Worm (Caenorhabditis elegans) whole organism, young adult: ENCODE data around the gene H01G02.4.

ENCODE experiments used
- F23B12.7 ChIP-seq: sonication (generic microtip); optimal IDR thresholded peaks from 2 replicates; lab custom pipeline; 2017; ENCODE audit warnings: missing genetic modification characterization, mild to moderate bottlenecking, missing compliant biosample characterization, antibody characterized with exemption, moderate library complexity; ENCODE audit not compliant: insufficient read depth
- F49E8.2 ChIP-seq: sonication (generic microtip); optimal IDR thresholded peaks from 3 replicates; lab custom pipeline; 2017; ENCODE audit warnings: missing genetic modification characterization, mild to moderate bottlenecking, missing compliant biosample characterization, antibody characterized with exemption, moderate library complexity; ENCODE audit not compliant: insufficient read depth
- F57A8.1 ChIP-seq: fragments of 200-800 bp; sonication (Bioruptor generic); optimal IDR thresholded peaks from 2 replicates; lab custom pipeline; 2018; ENCODE audit warnings: mild to moderate bottlenecking, missing genetic modification characterization, moderate library complexity, missing compliant biosample characterization
- F57C9.4 ChIP-seq: sonication (generic microtip); optimal IDR thresholded peaks from 2 replicates; lab custom pipeline; 2017; ENCODE audit warnings: mild to moderate bottlenecking, missing genetic modification characterization, missing compliant biosample characterization
- Y95B8A.8 ChIP-seq: fragments of 200-800 bp; sonication (Bioruptor generic); IDR thresholded peaks from 2 replicates; pipeline ENCODE4 v1.3.6; 2022; ENCODE audit warnings: missing genetic modification reagents, missing genetic modification characterization, missing compliant biosample characterization
- ZK185.1 ChIP-seq: sonication (generic microtip); optimal IDR thresholded peaks from 2 replicates; lab custom pipeline; 2016; ENCODE audit warnings: mild to moderate bottlenecking, missing genetic modification characterization, missing compliant biosample characterization; ENCODE audit not compliant: poor library complexity, severe bottlenecking
- ama-1 ChIP-seq, 3 experiments: fragments of 150-350 bp in 1 of 3; sonication (generic microtip) in 2 of 3; optimal IDR thresholded peaks; 2 replicates each; lab custom pipeline; 2014 to 2018; ENCODE audit warnings: missing biosample characterization in 2 of 3, missing genetic modification characterization in 2 of 3, missing genetic modification reagents in 2 of 3
- attf-5 ChIP-seq: fragments of 200-800 bp; sonication (Bioruptor generic); optimal IDR thresholded peaks from 2 replicates; lab custom pipeline; 2018; ENCODE audit warnings: mild to moderate bottlenecking, missing genetic modification characterization, missing compliant biosample characterization
- attf-6 ChIP-seq: fragments of 200-800 bp; sonication (Bioruptor generic); IDR thresholded peaks from 2 replicates; pipeline ENCODE4 v1.3.6; 2022; ENCODE audit warnings: missing genetic modification reagents, missing genetic modification characterization, missing compliant biosample characterization
- bed-1 ChIP-seq: fragments of 200-800 bp; sonication (Bioruptor generic); IDR thresholded peaks from 2 replicates; pipeline ENCODE4 v1.3.6; 2022; ENCODE audit warnings: missing genetic modification reagents, missing genetic modification characterization, missing compliant biosample characterization
- cebp-1 ChIP-seq, 2 experiments: fragments of 200-800 bp in 1 of 2; sonication (Bioruptor generic) in 1 of 2; sonication (generic microtip) in 1 of 2; IDR thresholded peaks in 1 of 2; optimal IDR thresholded peaks in 1 of 2; 2 replicates each; pipeline versions ENCODE4 v1.3.6 to Lab custom; 2017 to 2022; ENCODE audit warnings: missing compliant biosample characterization in 2 of 2, missing genetic modification characterization in 2 of 2, mild to moderate bottlenecking in 1 of 2, missing genetic modification reagents in 1 of 2, moderate library complexity in 1 of 2
- ceh-91 ChIP-seq: fragments of 200-800 bp; sonication (Bioruptor generic); IDR thresholded peaks from 2 replicates; pipeline ENCODE4 v1.3.6; 2022; ENCODE audit warnings: missing genetic modification reagents, missing genetic modification characterization, missing compliant biosample characterization
- die-1 ChIP-seq: sonication (generic microtip); optimal IDR thresholded peaks from 2 replicates; lab custom pipeline; 2016; ENCODE audit warnings: missing genotype, mild to moderate bottlenecking, missing genetic modification characterization, missing compliant biosample characterization
- ekl-4 ChIP-seq: fragments of 200-800 bp; sonication (Bioruptor generic); IDR thresholded peaks from 2 replicates; pipeline ENCODE4 v1.3.6; 2022; ENCODE audit warnings: missing genetic modification reagents, missing genetic modification characterization, missing compliant biosample characterization
- hlh-12 ChIP-seq: sonication (generic microtip); optimal IDR thresholded peaks from 2 replicates; lab custom pipeline; 2016; ENCODE audit warnings: missing genetic modification characterization, missing compliant biosample characterization
- hlh-26 ChIP-seq: fragments of 200-800 bp; sonication (Bioruptor generic); conservative IDR thresholded peaks from 2 replicates; pipeline ENCODE4 v1.3.6; 2022; ENCODE audit warnings: missing genetic modification reagents, missing genetic modification characterization, missing compliant biosample characterization
- hrde-1 ChIP-seq: sonication (generic microtip); optimal IDR thresholded peaks from 2 replicates; lab custom pipeline; 2016; ENCODE audit warnings: missing genetic modification characterization, mild to moderate bottlenecking, missing compliant biosample characterization, moderate library complexity, missing genotype, missing genetic modification reagents, borderline replicate concordance
- lag-1 ChIP-seq: fragments of 200-800 bp; sonication (Bioruptor generic); IDR thresholded peaks from 2 replicates; pipeline ENCODE4 v1.3.6; 2022; ENCODE audit warnings: missing genetic modification reagents, missing genetic modification characterization, missing compliant biosample characterization
- let-526 ChIP-seq: fragments of 200-800 bp; sonication (Bioruptor generic); IDR thresholded peaks from 2 replicates; pipeline ENCODE4 v1.3.6; 2022; ENCODE audit warnings: missing genetic modification reagents, missing genetic modification characterization, missing compliant biosample characterization
- lir-1 ChIP-seq: fragments of 200-800 bp; sonication (Bioruptor generic); conservative IDR thresholded peaks from 2 replicates; pipeline ENCODE4 v1.3.6; 2022; ENCODE audit warnings: missing genetic modification reagents, missing genetic modification characterization, missing compliant biosample characterization
- madf-3 ChIP-seq: fragments of 200-800 bp; sonication (Bioruptor generic); IDR thresholded peaks from 2 replicates; pipeline ENCODE4 v1.3.6; 2022; ENCODE audit warnings: missing genetic modification reagents, missing genetic modification characterization, missing compliant biosample characterization
- nhr-120 ChIP-seq: fragments of 200-800 bp; sonication (Bioruptor generic); IDR thresholded peaks from 2 replicates; pipeline ENCODE4 v1.3.6; 2022; ENCODE audit warnings: missing genetic modification characterization, missing compliant biosample characterization
- nhr-27 ChIP-seq: fragments of 200-800 bp; sonication (Bioruptor generic); optimal IDR thresholded peaks from 2 replicates; lab custom pipeline; 2018; ENCODE audit warnings: mild to moderate bottlenecking, missing genetic modification characterization, moderate library complexity, missing compliant biosample characterization
- nhr-80 ChIP-seq: sonication (generic microtip); optimal IDR thresholded peaks from 2 replicates; lab custom pipeline; 2016; ENCODE audit warnings: missing genetic modification characterization, missing compliant biosample characterization
- nhr-90 ChIP-seq: sonication (generic microtip); optimal IDR thresholded peaks from 2 replicates; lab custom pipeline; 2016; ENCODE audit warnings: missing genotype, mild to moderate bottlenecking, missing genetic modification characterization, missing compliant biosample characterization
- pha-4 ChIP-seq: fragments of 150-350 bp; sonication (generic microtip); optimal IDR thresholded peaks from 2 replicates; lab custom pipeline; 2014; ENCODE audit warnings: missing biosample characterization, missing genetic modification reagents, missing genetic modification characterization
- repo-1 ChIP-seq: sonication (generic microtip); optimal IDR thresholded peaks from 2 replicates; lab custom pipeline; 2017; ENCODE audit warnings: mild to moderate bottlenecking, missing genetic modification characterization, missing compliant biosample characterization
- rpc-1 ChIP-seq, 2 experiments: fragments of 150-350 bp in 1 of 2; sonication (generic microtip) in 1 of 2; optimal IDR thresholded peaks; 2 replicates each; lab custom pipeline; 2014 to 2018; ENCODE audit warnings: missing biosample characterization in 1 of 2, missing genetic modification characterization in 1 of 2, missing genetic modification reagents in 1 of 2, missing genotype in 1 of 2
- snpc-3.4 ChIP-seq: sonication (generic microtip); optimal IDR thresholded peaks from 2 replicates; lab custom pipeline; 2017; ENCODE audit warnings: missing genetic modification characterization, mild to moderate bottlenecking, missing compliant biosample characterization, antibody characterized with exemption, moderate library complexity, missing genotype, missing genetic modification reagents
- snpc-4 ChIP-seq, 5 experiments: fragments of 150-350 bp in 1 of 5; sonication (generic microtip) in 4 of 5; optimal IDR thresholded peaks; 2 replicates each; lab custom pipeline; 2014 to 2018; ENCODE audit warnings: missing genetic modification characterization in 5 of 5, missing biosample characterization in 3 of 5, antibody characterized with exemption in 2 of 5, mild to moderate bottlenecking in 2 of 5, missing compliant biosample characterization in 2 of 5, missing genotype in 2 of 5, moderate library complexity in 2 of 5, missing genetic modification reagents in 1 of 5
- unc-130 ChIP-seq: sonication (generic microtip); optimal IDR thresholded peaks from 2 replicates; lab custom pipeline; 2016; ENCODE audit warnings: missing genetic modification reagents, missing genetic modification characterization, missing compliant biosample characterization
- xnd-1 ChIP-seq: sonication (generic microtip); optimal IDR thresholded peaks from 2 replicates; lab custom pipeline; 2016; ENCODE audit warnings: missing genotype, missing genetic modification reagents, missing genetic modification characterization, missing compliant biosample characterization
- zfh-2 ChIP-seq: fragments of 200-800 bp; sonication (Bioruptor generic); conservative IDR thresholded peaks from 2 replicates; pipeline ENCODE4 v1.3.6; 2022; ENCODE audit warnings: missing genetic modification reagents, missing genetic modification characterization, missing compliant biosample characterization
- zim-3 ChIP-seq: sonication (generic microtip); optimal IDR thresholded peaks from 2 replicates; lab custom pipeline; 2017; ENCODE audit warnings: mild to moderate bottlenecking, missing genetic modification characterization, moderate library complexity, missing compliant biosample characterization
- ztf-26 ChIP-seq: sonication (generic microtip); optimal IDR thresholded peaks from 2 replicates; lab custom pipeline; 2017; ENCODE audit warnings: missing genetic modification characterization, missing compliant biosample characterization
- ztf-28 ChIP-seq: fragments of 200-800 bp; sonication (Bioruptor generic); IDR thresholded peaks from 2 replicates; pipeline ENCODE4 v1.3.6; 2022; ENCODE audit warnings: missing genetic modification reagents, missing genetic modification characterization, missing compliant biosample characterization
- ztf-3 ChIP-seq: fragments of 200-800 bp; sonication (Bioruptor generic); optimal IDR thresholded peaks from 2 replicates; lab custom pipeline; 2018; ENCODE audit warnings: mild to moderate bottlenecking, missing genetic modification characterization, missing compliant biosample characterization

The H01G02.4 gene

DNA sequence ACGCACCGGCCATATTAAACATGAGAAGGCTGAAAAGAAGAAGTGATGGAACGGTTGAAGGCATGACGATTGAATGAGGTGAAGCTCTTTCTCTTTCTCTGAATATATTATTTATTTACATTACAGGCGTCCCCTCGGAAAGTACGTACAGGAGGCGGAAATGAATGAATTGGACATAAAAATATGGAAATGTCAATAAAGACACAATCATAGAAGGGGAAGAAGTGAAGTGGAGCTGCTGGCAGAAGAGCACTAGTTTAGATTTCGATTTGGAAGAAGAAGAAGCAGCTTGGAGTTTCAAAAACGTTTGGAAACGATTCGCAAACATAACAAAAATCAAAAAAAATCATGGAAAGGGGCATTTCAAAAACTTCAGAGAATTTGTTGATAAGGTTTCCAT lies 1.1 kb upstream of the H01G02.4 start, which contains the start of gene H01G02.1:
Gene H01G02.1, minus strand, starts transcription at position 101 of the 400 bp plus-strand sequence.
- no peak for TF ChIP-seq snpc-3.4 (tag; lab: Kevin White, UChicago)
- TF ChIP-seq ceh-91: no peak
- no peak for TF ChIP-seq ama-1 (optimal IDR thresholded peaks at IDR 0.05; lab: Kevin White, UChicago)
- no peak for TF ChIP-seq ama-1 (GFP tag; optimal IDR thresholded peaks at IDR 0.05; lab: Kevin White, UChicago)
- TF ChIP-seq hlh-26 (GFP tag; lab: Robert Waterston, UW): no peak
- TF ChIP-seq Y95B8A.8 (GFP tag; lab: Robert Waterston, UW): no peak

- TF ChIP-seq ceh-91: no peak
- TF ChIP-seq xnd-1: no peak
- TF ChIP-seq, all 124 proteins: peak for 0
Measured at ce11 chrIV:11801078-11801477, 1.9 kb downstream of the H01G02.4 start, which contains the start of gene dyf-18. Gene dyf-18, minus strand, starts transcription at chrIV:11801178.

DNA sequence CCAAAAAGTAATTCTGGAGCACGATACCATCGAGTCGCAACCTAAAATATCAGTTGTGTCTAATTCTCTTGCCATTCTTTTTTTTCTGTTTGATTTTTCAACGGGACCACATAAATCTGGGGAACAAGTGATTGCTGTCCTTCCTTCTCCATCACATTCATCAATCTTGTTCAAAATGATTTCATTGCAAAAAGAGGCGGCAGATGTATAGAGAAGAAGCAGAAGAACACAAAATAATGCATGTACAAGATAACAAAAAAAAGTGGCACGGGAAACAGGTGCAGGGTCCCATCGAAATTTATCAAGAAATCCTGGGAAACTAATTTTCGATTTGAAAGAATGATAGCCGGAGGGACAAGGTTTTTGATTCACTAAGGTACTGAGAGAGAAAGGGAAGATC lies 3.7 kb downstream of the H01G02.4 start:
- TF ChIP-seq hlh-12 (tag; lab: Kevin White, UChicago): no peak
- TF ChIP-seq F49E8.2 (tag; lab: Kevin White, UChicago): no peak
- no peak for TF ChIP-seq attf-6 (GFP tag; lab: Robert Waterston, UW)
- TF ChIP-seq zim-3 (tag; lab: Kevin White, UChicago): no peak
- no peak for TF ChIP-seq ZK185.1 (tag; lab: Kevin White, UChicago)
- no peak for TF ChIP-seq attf-5 (GFP tag; lab: Kevin White, UChicago)
- no peak for TF ChIP-seq cebp-1 (GFP tag; IDR thresholded peaks at IDR 0.05; lab: Robert Waterston, UW)
- TF ChIP-seq cebp-1 (tag; optimal IDR thresholded peaks at IDR 0.05; lab: Kevin White, UChicago): no peak
- no peak for TF ChIP-seq nhr-90 (tag; lab: Kevin White, UChicago)
- no peak for TF ChIP-seq F57C9.4 (tag; lab: Kevin White, UChicago)
- TF ChIP-seq snpc-3.4 (tag; lab: Kevin White, UChicago): no peak
- TF ChIP-seq die-1 (tag; lab: Kevin White, UChicago): no peak
- no peak for TF ChIP-seq ekl-4 (GFP tag; lab: Robert Waterston, UW)
- no peak for TF ChIP-seq hlh-26 (GFP tag; lab: Robert Waterston, UW)
- TF ChIP-seq F23B12.7 (tag; lab: Kevin White, UChicago): no peak
- no peak for TF ChIP-seq unc-130 (GFP tag; lab: Kevin White, UChicago)
- TF ChIP-seq zfh-2 (GFP tag; lab: Robert Waterston, UW): no peak
- no peak for TF ChIP-seq xnd-1
- no peak for TF ChIP-seq bed-1 (GFP tag; lab: Robert Waterston, UW)

- TF ChIP-seq Y95B8A.8 (GFP tag; lab: Robert Waterston, UW) (no peak), hlh-26 (GFP tag; lab: Robert Waterston, UW) (no peak), F49E8.2 (tag; lab: Kevin White, UChicago) (no peak), rpc-1 (optimal IDR thresholded peaks at IDR 0.05; lab: Kevin White, UChicago) (no peak), rpc-1 (tag; optimal IDR thresholded peaks at IDR 0.05; lab: Kevin White, UChicago) (no peak)
Measured at ce11 chrIV:11796818-11797217, 6.1 kb downstream of the H01G02.4 start.

DNA sequence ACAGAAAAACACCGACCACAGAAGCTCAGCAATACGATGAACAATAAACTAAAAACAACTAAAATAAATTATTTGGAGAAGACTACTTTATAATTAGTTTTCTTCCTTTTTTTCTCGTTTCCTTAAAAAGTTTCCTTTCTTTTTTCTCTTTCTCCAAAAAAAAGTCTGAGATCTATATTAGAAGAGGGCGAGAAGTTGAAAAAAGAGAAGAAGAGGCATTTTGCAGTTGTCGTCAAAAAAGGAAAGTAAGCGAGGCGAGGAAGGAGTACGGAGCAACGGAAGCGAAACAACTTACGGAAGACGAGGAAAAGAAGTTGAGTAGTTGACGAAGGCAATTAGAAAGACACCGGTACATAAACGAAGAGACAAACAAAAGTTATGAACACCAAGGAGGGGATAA lies 7.0 kb downstream of the H01G02.4 start:
- TF ChIP-seq F57A8.1 (GFP tag; lab: Kevin White, UChicago): no peak
- no peak for TF ChIP-seq repo-1 (tag; lab: Kevin White, UChicago)
- no peak for TF ChIP-seq snpc-4 (GFP tag; optimal IDR thresholded peaks at IDR 0.05; lab: Kevin White, UChicago)
- TF ChIP-seq snpc-4 (tag; optimal IDR thresholded peaks at IDR 0.05; lab: Kevin White, UChicago): no peak
- TF ChIP-seq nhr-120 (GFP tag; lab: Robert Waterston, UW): no peak
- no peak for TF ChIP-seq pha-4 (tag; lab: Kevin White, UChicago)
- no peak for TF ChIP-seq nhr-27 (tag; lab: Kevin White, UChicago)
- TF ChIP-seq madf-3 (GFP tag; lab: Robert Waterston, UW): no peak
- TF ChIP-seq attf-5 (GFP tag; lab: Kevin White, UChicago): no peak
- no peak for TF ChIP-seq ztf-26
- TF ChIP-seq F23B12.7 (tag; lab: Kevin White, UChicago): no peak
- no peak for TF ChIP-seq lag-1 (GFP tag; lab: Robert Waterston, UW)
- no peak for TF ChIP-seq hrde-1
- no peak for TF ChIP-seq ztf-28 (GFP tag; lab: Robert Waterston, UW)
- no peak for TF ChIP-seq hlh-12 (tag; lab: Kevin White, UChicago)
- TF ChIP-seq let-526 (GFP tag; lab: Robert Waterston, UW): no peak
- no peak for TF ChIP-seq lir-1 (GFP tag; lab: Robert Waterston, UW)
- no peak for TF ChIP-seq ztf-3 (GFP tag; lab: Kevin White, UChicago)
- TF ChIP-seq rpc-1 (optimal IDR thresholded peaks at IDR 0.05; lab: Kevin White, UChicago): no peak
- no peak for TF ChIP-seq rpc-1 (tag; optimal IDR thresholded peaks at IDR 0.05; lab: Kevin White, UChicago)
- no peak for TF ChIP-seq nhr-80 (tag; lab: Kevin White, UChicago)
